Worm (Caenorhabditis elegans) whole organism, L1 larva: ENCODE data around the gene C10C6.3.

Source experiments
- C04F5.9 ChIP-seq: sonication (generic microtip); optimal IDR thresholded peaks from 2 replicates; lab custom pipeline; 2016; ENCODE audit warnings: missing genetic modification characterization, missing compliant biosample characterization
- ama-1 ChIP-seq: fragments of 150-350 bp; optimal IDR thresholded peaks from 2 replicates; lab custom pipeline; 2014
- blmp-1 ChIP-seq: fragments of 150-350 bp; optimal IDR thresholded peaks from 2 replicates; lab custom pipeline; 2014; ENCODE audit warnings: missing biosample characterization, missing genetic modification characterization
- ceh-8 ChIP-seq: fragments of 200-800 bp; sonication (Bioruptor generic); optimal IDR thresholded peaks from 2 replicates; lab custom pipeline; 2018; ENCODE audit warnings: mild to moderate bottlenecking, missing genetic modification characterization, moderate library complexity, missing compliant biosample characterization
- ceh-82 ChIP-seq, 3 experiments: fragments of 150-350 bp in 1 of 3; sonication (generic microtip) in 2 of 3; optimal IDR thresholded peaks; 2 replicates each; lab custom pipeline; 2014 to 2017; ENCODE audit warnings: missing biosample characterization in 3 of 3, missing genetic modification characterization in 3 of 3
- ces-1 ChIP-seq: fragments of 150-350 bp; optimal IDR thresholded peaks from 2 replicates; lab custom pipeline; 2014; ENCODE audit warnings: missing biosample characterization, missing genetic modification reagents, missing genetic modification characterization
- dpl-1 ChIP-seq, 3 experiments: fragments of 150-350 bp in 2 of 3; sonication (generic microtip) in 1 of 3; optimal IDR thresholded peaks; 2 replicates each; lab custom pipeline; 2014 to 2017; ENCODE audit warnings: missing biosample characterization in 3 of 3, missing genetic modification characterization in 3 of 3, missing genetic modification reagents in 3 of 3
- dsc-1 ChIP-seq: sonication (generic microtip); optimal IDR thresholded peaks from 2 replicates; lab custom pipeline; 2016; ENCODE audit warnings: mild to moderate bottlenecking, missing genetic modification characterization, missing compliant biosample characterization
- efl-1 ChIP-seq, 4 experiments: fragments of 150-350 bp; optimal IDR thresholded peaks in 3 of 4; peaks in 1 of 4; 1 replicate in 1 of 4; 2 replicates in 3 of 4; lab custom pipeline; 2014; ENCODE audit warnings: missing biosample characterization in 2 of 4, missing genetic modification characterization in 2 of 4, missing genetic modification reagents in 2 of 4
- elt-3 ChIP-seq, 6 experiments: fragments of 150-350 bp in 1 of 6; sonication (generic microtip); optimal IDR thresholded peaks; 2 replicates each; lab custom pipeline; 2017 to 2018; ENCODE audit warnings: missing biosample characterization in 6 of 6, missing genetic modification characterization in 6 of 6, inconsistent platforms in 1 of 6
- fkh-10 ChIP-seq: sonication (generic microtip); optimal IDR thresholded peaks from 2 replicates; lab custom pipeline; 2017; ENCODE audit warnings: missing biosample characterization, missing genetic modification reagents, missing genetic modification characterization
- fkh-8 ChIP-seq: sonication (generic microtip); optimal IDR thresholded peaks from 2 replicates; lab custom pipeline; 2016; ENCODE audit warnings: mild to moderate bottlenecking, missing genetic modification characterization, missing compliant biosample characterization
- grh-1 ChIP-seq: fragments of 200-800 bp; sonication (Bioruptor generic); IDR thresholded peaks from 2 replicates; pipeline ENCODE4 v1.3.6; 2022; ENCODE audit warnings: missing genetic modification reagents, missing genetic modification characterization, missing compliant biosample characterization
- hlh-17 ChIP-seq: fragments of 200-800 bp; sonication (Bioruptor generic); optimal IDR thresholded peaks from 2 replicates; lab custom pipeline; 2018; ENCODE audit warnings: missing genetic modification characterization, mild to moderate bottlenecking, missing compliant biosample characterization, moderate library complexity, borderline replicate concordance
- isw-1 ChIP-seq: fragments of 200-800 bp; sonication (Bioruptor generic); IDR thresholded peaks from 2 replicates; pipeline ENCODE4 v1.3.6; 2022; ENCODE audit warnings: missing genetic modification characterization, missing compliant biosample characterization
- lin-13 ChIP-seq: fragments of 150-350 bp; optimal IDR thresholded peaks from 2 replicates; lab custom pipeline; 2014; ENCODE audit warnings: missing biosample characterization, missing genetic modification reagents, missing genetic modification characterization
- lin-14 ChIP-seq: fragments of 200-800 bp; sonication (Bioruptor generic); optimal IDR thresholded peaks from 2 replicates; lab custom pipeline; 2018; ENCODE audit warnings: mild to moderate bottlenecking, missing genetic modification characterization, moderate library complexity, missing compliant biosample characterization
- lin-15B ChIP-seq: fragments of 150-350 bp; sonication (generic microtip); optimal IDR thresholded peaks from 3 replicates; lab custom pipeline; 2014; ENCODE audit warnings: missing biosample characterization, missing genetic modification characterization
- lin-39 ChIP-seq: fragments of 150-350 bp; optimal IDR thresholded peaks from 2 replicates; lab custom pipeline; 2014; ENCODE audit warnings: missing biosample characterization, missing genetic modification reagents, missing genetic modification characterization
- lsy-2 ChIP-seq, 2 experiments: fragments of 150-350 bp; optimal IDR thresholded peaks; 2 replicates each; lab custom pipeline; 2014; ENCODE audit warnings: missing biosample characterization in 2 of 2, missing genetic modification characterization in 2 of 2
- mef-2 ChIP-seq: fragments of 150-350 bp; optimal IDR thresholded peaks from 2 replicates; lab custom pipeline; 2014; ENCODE audit warnings: missing biosample characterization, missing genetic modification characterization
- nhr-47 ChIP-seq: sonication (generic microtip); optimal IDR thresholded peaks from 2 replicates; lab custom pipeline; 2016; ENCODE audit warnings: mild to moderate bottlenecking, missing genetic modification characterization, moderate library complexity, missing compliant biosample characterization
- nhr-71 ChIP-seq: sonication (generic microtip); optimal IDR thresholded peaks from 2 replicates; lab custom pipeline; 2016; ENCODE audit warnings: mild to moderate bottlenecking, missing genetic modification characterization, moderate library complexity, missing compliant biosample characterization
- nhr-76 ChIP-seq: sonication (generic microtip); optimal IDR thresholded peaks from 2 replicates; lab custom pipeline; 2017; ENCODE audit warnings: missing biosample characterization, missing genetic modification characterization
- nhr-84 ChIP-seq: sonication (generic microtip); optimal IDR thresholded peaks from 2 replicates; lab custom pipeline; 2017; ENCODE audit warnings: missing biosample characterization, missing genetic modification characterization
- nhr-85 ChIP-seq: sonication (generic microtip); peaks from one replicate; lab custom pipeline; 2016; ENCODE audit warnings: missing genetic modification characterization, inconsistent platforms, missing compliant biosample characterization
- nhr-90 ChIP-seq: sonication (generic microtip); optimal IDR thresholded peaks from 2 replicates; lab custom pipeline; 2016; ENCODE audit warnings: mild to moderate bottlenecking, missing genetic modification characterization, missing compliant biosample characterization; ENCODE audit not compliant: poor library complexity
- pag-3 ChIP-seq: sonication (generic microtip); optimal IDR thresholded peaks from 2 replicates; lab custom pipeline; 2017; ENCODE audit warnings: missing genetic modification characterization, mild to moderate bottlenecking, missing compliant biosample characterization, antibody characterized with exemption, borderline replicate concordance; ENCODE audit not compliant: insufficient read depth
- pqm-1 ChIP-seq: sonication (generic microtip); optimal IDR thresholded peaks from 3 replicates; lab custom pipeline; 2017; ENCODE audit warnings: missing biosample characterization, missing genetic modification characterization
- snu-23 ChIP-seq: sonication (generic microtip); optimal IDR thresholded peaks from 2 replicates; lab custom pipeline; 2016; ENCODE audit warnings: missing genetic modification characterization, missing compliant biosample characterization
- sptf-1 ChIP-seq: fragments of 150-350 bp; optimal IDR thresholded peaks from 2 replicates; lab custom pipeline; 2014; ENCODE audit warnings: missing biosample characterization, missing genetic modification characterization
- swsn-7 ChIP-seq: sonication (generic microtip); optimal IDR thresholded peaks from 2 replicates; lab custom pipeline; 2016; ENCODE audit warnings: missing genetic modification characterization, missing compliant biosample characterization
- tbx-2 ChIP-seq: sonication (generic microtip); optimal IDR thresholded peaks from 2 replicates; lab custom pipeline; 2016; ENCODE audit warnings: missing genetic modification characterization, missing compliant biosample characterization
- unc-130 ChIP-seq: fragments of 150-350 bp; optimal IDR thresholded peaks from 2 replicates; lab custom pipeline; 2017; ENCODE audit warnings: missing biosample characterization, missing genetic modification characterization, inconsistent platforms
- unc-30 ChIP-seq: sonication (generic microtip); optimal IDR thresholded peaks from 2 replicates; lab custom pipeline; 2017; ENCODE audit warnings: missing biosample characterization, missing genetic modification characterization
- unc-86 ChIP-seq: sonication (generic microtip); optimal IDR thresholded peaks from 2 replicates; lab custom pipeline; 2016; ENCODE audit warnings: missing genetic modification characterization, missing compliant biosample characterization
- unc-98 ChIP-seq: fragments of 200-800 bp; sonication (Bioruptor generic); IDR thresholded peaks from 2 replicates; pipeline ENCODE4 v1.3.6; 2022; ENCODE audit warnings: missing genetic modification characterization, missing compliant biosample characterization
- xbp-1 ChIP-seq: sonication (generic microtip); optimal IDR thresholded peaks from 2 replicates; lab custom pipeline; 2016; ENCODE audit warnings: missing genetic modification characterization, missing compliant biosample characterization

Gene C10C6.3

DNA sequence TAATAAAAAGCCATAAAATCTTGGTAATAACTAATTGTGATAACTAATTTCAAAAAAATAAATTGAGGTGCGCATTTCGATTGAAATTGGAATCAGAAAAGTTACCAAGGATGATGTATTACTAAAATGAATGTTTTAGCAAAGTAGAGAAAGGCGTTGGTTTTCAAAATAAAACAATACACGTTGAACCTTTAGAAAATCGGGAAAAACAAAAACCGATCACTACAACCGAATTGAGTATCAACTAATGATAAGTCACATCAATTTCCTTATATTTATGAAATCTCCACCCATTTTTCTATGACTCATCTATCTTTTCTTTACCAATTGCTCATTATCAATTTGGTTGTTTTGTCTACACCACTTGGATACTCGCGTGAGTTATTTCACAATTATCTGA lies 35.4 kb upstream of the C10C6.3 start, which contains the start of gene H21P03.10:
Gene H21P03.10 (plus strand): TSS at position 301 of the 400 bp plus-strand sequence.
- TF ChIP-seq pqm-1: no peak
- no peak for TF ChIP-seq unc-30 (tag; lab: Kevin White, UChicago)
- no peak for TF ChIP-seq nhr-76
- no peak for TF ChIP-seq grh-1 (GFP tag; lab: Robert Waterston, UW)
- no peak for TF ChIP-seq nhr-90 (tag; lab: Kevin White, UChicago)
- no peak for TF ChIP-seq dsc-1 (tag; lab: Kevin White, UChicago)
- no peak for TF ChIP-seq sptf-1 (tag; lab: Kevin White, UChicago)
- TF ChIP-seq unc-130 (tag; lab: Kevin White, UChicago): no peak
- TF ChIP-seq isw-1: no peak
- no peak for TF ChIP-seq fkh-8
- TF ChIP-seq tbx-2 (tag; lab: Kevin White, UChicago): no peak
- TF ChIP-seq lin-39 (tag; lab: Kevin White, UChicago): no peak
- no peak for TF ChIP-seq lin-13 (GFP tag; lab: Kevin White, UChicago)

- no peak for TF ChIP-seq nhr-90 (tag; lab: Kevin White, UChicago)
- TF ChIP-seq isw-1: no peak
- no peak for TF ChIP-seq mef-2 (tag; lab: Kevin White, UChicago)
- no peak for TF ChIP-seq ces-1 (GFP tag; lab: Kevin White, UChicago)
- no peak for TF ChIP-seq hlh-17 (GFP tag; lab: Kevin White, UChicago)
- no peak for TF ChIP-seq ceh-8 (GFP tag; lab: Kevin White, UChicago)
- no peak for TF ChIP-seq unc-98 (GFP tag; lab: Robert Waterston, UW)
- TF ChIP-seq nhr-84 (tag; lab: Kevin White, UChicago): no peak
- no peak for TF ChIP-seq lin-15B (tag; lab: Kevin White, UChicago)
- TF ChIP-seq elt-3 (tag; optimal IDR thresholded peaks at IDR 0.05; lab: Kevin White, UChicago): no peak
- no peak for TF ChIP-seq blmp-1 (tag; lab: Kevin White, UChicago)
- TF ChIP-seq nhr-85 (tag; lab: Kevin White, UChicago): no peak
- TF ChIP-seq ama-1 (lab: Kevin White, UChicago): no peak
Observed at ce11 chrIV:11498169-11498568, 33.1 kb upstream of the C10C6.3 start, which contains the start of gene sms-1. Gene sms-1 (minus strand): TSS chrIV:11498174.

ce11 chrIV:11494924-11495323 lies 29.9 kb upstream of the C10C6.3 start:
- TF ChIP-seq nhr-71: peak; percentile 4
- peak in 1 of 2 experiments; percentile 46 for TF ChIP-seq lsy-2 (tag; optimal IDR thresholded peaks at IDR 0.05; lab: Kevin White, UChicago)
- peak; percentile 39 for TF ChIP-seq swsn-7 (tag; lab: Kevin White, UChicago)
- peak; percentile 20 for TF ChIP-seq nhr-47 (tag; lab: Kevin White, UChicago)
- peak in 2 of 3 experiments; percentile 23 to 69 for TF ChIP-seq ceh-82 (tag; optimal IDR thresholded peaks at IDR 0.05; lab: Kevin White, UChicago)
- peak in 1 of 3 experiments; percentile 22 for TF ChIP-seq dpl-1 (GFP tag; optimal IDR thresholded peaks at IDR 0.05; lab: Kevin White, UChicago)
- no peak for TF ChIP-seq C04F5.9 (tag; lab: Kevin White, UChicago)
- peak; percentile 3 for TF ChIP-seq xbp-1
- TF ChIP-seq lin-14: peak; percentile 89
- peak; percentile 54 for TF ChIP-seq unc-86 (tag; lab: Kevin White, UChicago)
- TF ChIP-seq fkh-10: peak; percentile 72
- peak; percentile 24 for TF ChIP-seq snu-23 (GFP tag; lab: Kevin White, UChicago)
- TF ChIP-seq tbx-2 (tag; lab: Kevin White, UChicago): peak; percentile 32
- TF ChIP-seq elt-3 (tag; optimal IDR thresholded peaks at IDR 0.05; lab: Kevin White, UChicago): no peak
- TF ChIP-seq lin-39 (tag; lab: Kevin White, UChicago): no peak
- TF ChIP-seq pag-3 (tag; lab: Kevin White, UChicago): no peak
- TF ChIP-seq lin-13 (GFP tag; lab: Kevin White, UChicago): no peak
- TF ChIP-seq efl-1 (optimal IDR thresholded peaks at IDR 0.05; lab: Kevin White, UChicago): peak; percentile 1 to 23
- TF ChIP-seq efl-1 (GFP tag; optimal IDR thresholded peaks at IDR 0.05 in 1 of 2; lab: Kevin White, UChicago): peak in 1 of 2 experiments; percentile 83
